Fruit fly (Drosophila melanogaster) whole organism, larva: Measurements from ENCODE around the gene CG6005.

Experiments used
- noc ChIP-seq: fragments of 200-800 bp; sonication (Bioruptor generic); optimal IDR thresholded peaks from 3 replicates; lab custom pipeline; 2019; ENCODE audit warnings: missing biosample characterization, mild to moderate bottlenecking, missing genetic modification characterization, moderate library complexity

Gene CG6005

dm6 chr3R:18997388-18998287, 26.2 kb downstream of the CG6005 start:
- TF ChIP-seq noc, result no peak

- TF ChIP-seq noc, result no peak
These were observed 28.1 kb downstream of the CG6005 start for dm6 chr3R:18995556-18996272.

- TF ChIP-seq noc, result no peak
These were observed 30.7 kb downstream of the CG6005 start for dm6 chr3R:18993159-18993558.

dm6 chr3R:18991721-18992120, 32.1 kb downstream of the CG6005 start:
- no peak for TF ChIP-seq noc

dm6 chr3R:18990514-18990913, 33.3 kb downstream of the CG6005 start:
- TF ChIP-seq noc, result no peak

- no peak for TF ChIP-seq noc
These were observed 34.1 kb downstream of the CG6005 start for dm6 chr3R:18989819-18990137.

- TF ChIP-seq noc, result no peak
These were observed 34.6 kb downstream of the CG6005 start for dm6 chr3R:18988957-18989818.

dm6 chr3R:18987428-18988416, 36.1 kb downstream of the CG6005 start:
- no peak for TF ChIP-seq noc

- TF ChIP-seq noc, result no peak
These were observed 37.5 kb downstream of the CG6005 start for dm6 chr3R:18986089-18986887.

- TF ChIP-seq noc, result peak; percentile 97
These were observed 38.6 kb downstream of the CG6005 start for dm6 chr3R:18985114-18985785.

- TF ChIP-seq noc, result peak; percentile 58
These were observed 40.1 kb downstream of the CG6005 start, which contains the start of the genes snRNP-U1-C and gukh for dm6 chr3R:18983614-18984185. Gene snRNP-U1-C, minus strand, starts transcription at chr3R:18983650. Gene gukh, plus strand, starts transcription at chr3R:18984025.

dm6 chr3R:18980863-18981536, 42.8 kb downstream of the CG6005 start, which contains the start of the genes dnk and Smu1:
Gene dnk, plus strand, starts transcription at chr3R:18980995.
Gene Smu1, minus strand, starts transcription at chr3R:18981324.
- TF ChIP-seq noc, result no peak

- TF ChIP-seq noc, result no peak
These were observed 45.1 kb downstream of the CG6005 start, which contains the start of gene euc for dm6 chr3R:18978709-18979108. Gene euc, minus strand, starts transcription at chr3R:18978809.
